Worm (Caenorhabditis elegans) whole organism, midembryonic: ENCODE results near the gene K10B4.3.
A peak's percentile ranks its signal among the peaks of the same experiment; 100 is the strongest.

Experiments
- T22C8.4 ChIP-seq: fragments of 200-800 bp; sonication (Bioruptor generic); IDR thresholded peaks from 2 replicates; pipeline ENCODE4 v1.3.6; 2022; ENCODE audit warnings: missing genetic modification characterization, missing compliant biosample characterization
- cog-1 ChIP-seq: sonication (generic microtip); optimal IDR thresholded peaks from 2 replicates; lab custom pipeline; 2016; ENCODE audit warnings: missing genetic modification characterization, missing compliant biosample characterization
- flt-1 ChIP-seq: fragments of 200-800 bp; sonication (Bioruptor generic); IDR thresholded peaks from 2 replicates; pipeline ENCODE4 v1.3.6; 2022; ENCODE audit warnings: missing genetic modification characterization, missing compliant biosample characterization
- klf-2 ChIP-seq: fragments of 200-800 bp; sonication (Bioruptor generic); conservative IDR thresholded peaks from 2 replicates; pipeline ENCODE4 v1.3.6; 2022; ENCODE audit warnings: missing genetic modification reagents, missing genetic modification characterization, missing compliant biosample characterization
- med-1 ChIP-seq: sonication (generic microtip); optimal IDR thresholded peaks from 2 replicates; lab custom pipeline; 2017; ENCODE audit warnings: missing genetic modification characterization, mild to moderate bottlenecking, missing compliant biosample characterization, antibody characterized with exemption, missing genetic modification reagents; ENCODE audit not compliant: insufficient read depth
- ref-1 ChIP-seq: fragments of 200-800 bp; sonication (Bioruptor generic); conservative IDR thresholded peaks from 2 replicates; pipeline ENCODE4 v1.3.6; 2022; ENCODE audit warnings: missing genetic modification reagents, missing genetic modification characterization, missing compliant biosample characterization
- tab-1 ChIP-seq: fragments of 200-800 bp; sonication (Bioruptor generic); IDR thresholded peaks from 2 replicates; pipeline ENCODE4 v1.3.6; 2022; ENCODE audit warnings: missing genetic modification characterization, missing compliant biosample characterization
- ztf-23 ChIP-seq: fragments of 200-800 bp; sonication (Bioruptor generic); IDR thresholded peaks from 2 replicates; pipeline ENCODE4 v1.3.6; 2022; ENCODE audit warnings: missing genetic modification reagents, missing genetic modification characterization, missing compliant biosample characterization
- ztf-29 ChIP-seq: fragments of 200-800 bp; sonication (Bioruptor generic); IDR thresholded peaks from 2 replicates; pipeline ENCODE4 v1.3.6; 2022; ENCODE audit warnings: missing genetic modification reagents, missing genetic modification characterization, missing compliant biosample characterization

K10B4.3 gene

ce11 chrII:73892-74291 lies 47.1 kb downstream of the K10B4.3 start:
- no peak for TF ChIP-seq T22C8.4 (GFP tag; lab: Robert Waterston, UW)
- no peak for TF ChIP-seq ref-1
- no peak for TF ChIP-seq ztf-29 (GFP tag; lab: Robert Waterston, UW)
- no peak for TF ChIP-seq cog-1
- no peak for TF ChIP-seq ztf-23 (GFP tag; lab: Robert Waterston, UW)
- TF ChIP-seq klf-2: no peak
- no peak for TF ChIP-seq med-1 (GFP tag; lab: Kevin White, UChicago)

DNA sequence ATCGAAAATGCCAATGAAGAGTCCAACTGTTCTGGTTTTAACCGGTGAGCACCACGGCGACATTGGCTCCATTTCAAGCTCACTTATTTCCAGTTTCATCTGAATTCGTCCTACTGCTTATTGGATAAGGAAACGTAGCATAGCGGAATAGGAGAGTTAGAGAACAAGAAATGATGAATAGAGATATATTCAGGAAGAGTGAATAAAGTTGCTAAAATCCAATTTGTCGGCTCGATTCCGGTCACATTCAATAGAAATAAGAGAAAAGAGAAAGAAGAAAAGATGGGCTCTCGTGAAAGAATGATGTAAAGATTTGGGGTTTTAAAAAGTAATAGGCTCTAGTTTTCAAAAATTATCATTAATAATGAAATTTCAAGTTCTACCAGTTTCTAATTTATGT lies 47.7 kb downstream of the K10B4.3 start:
- TF ChIP-seq med-1 (GFP tag; lab: Kevin White, UChicago) (no peak), ref-1 (no peak), klf-2 (no peak), flt-1 (GFP tag; lab: Robert Waterston, UW) (no peak), tab-1 (GFP tag; lab: Robert Waterston, UW) (no peak), cog-1 (no peak), ztf-29 (GFP tag; lab: Robert Waterston, UW) (no peak), ztf-23 (GFP tag; lab: Robert Waterston, UW) (no peak), T22C8.4 (GFP tag; lab: Robert Waterston, UW) (no peak)

DNA sequence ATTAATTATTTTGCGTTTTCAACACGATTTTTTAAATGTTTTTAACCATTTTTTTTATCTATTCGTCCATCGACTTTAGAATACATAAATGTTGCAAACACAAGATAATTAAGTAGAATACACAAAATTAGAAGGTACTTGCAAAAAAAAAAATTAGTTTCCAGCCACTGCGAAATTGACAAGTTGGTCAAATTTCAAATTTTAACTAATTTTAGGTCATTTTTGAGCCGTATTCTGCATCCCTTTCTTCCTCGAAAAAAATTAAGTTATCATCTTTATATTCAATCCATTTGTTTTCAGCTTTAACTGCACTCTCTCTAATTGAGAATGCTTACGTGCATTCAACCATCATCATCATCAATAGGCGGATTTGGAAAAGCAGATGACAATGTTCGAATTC lies 51.7 kb downstream of the K10B4.3 start, which contains the start of gene egl-26:
egl-26 (plus strand) TSS at position 301 of the 400 bp plus-strand sequence.
- no peak for TF ChIP-seq ztf-29 (GFP tag; lab: Robert Waterston, UW)
- no peak for TF ChIP-seq ztf-23 (GFP tag; lab: Robert Waterston, UW)
- TF ChIP-seq med-1 (GFP tag; lab: Kevin White, UChicago): no peak
- no peak for TF ChIP-seq flt-1 (GFP tag; lab: Robert Waterston, UW)
- no peak for TF ChIP-seq klf-2
- no peak for TF ChIP-seq ref-1
- no peak for TF ChIP-seq T22C8.4 (GFP tag; lab: Robert Waterston, UW)
- TF ChIP-seq tab-1 (GFP tag; lab: Robert Waterston, UW): no peak
- no peak for TF ChIP-seq cog-1

DNA sequence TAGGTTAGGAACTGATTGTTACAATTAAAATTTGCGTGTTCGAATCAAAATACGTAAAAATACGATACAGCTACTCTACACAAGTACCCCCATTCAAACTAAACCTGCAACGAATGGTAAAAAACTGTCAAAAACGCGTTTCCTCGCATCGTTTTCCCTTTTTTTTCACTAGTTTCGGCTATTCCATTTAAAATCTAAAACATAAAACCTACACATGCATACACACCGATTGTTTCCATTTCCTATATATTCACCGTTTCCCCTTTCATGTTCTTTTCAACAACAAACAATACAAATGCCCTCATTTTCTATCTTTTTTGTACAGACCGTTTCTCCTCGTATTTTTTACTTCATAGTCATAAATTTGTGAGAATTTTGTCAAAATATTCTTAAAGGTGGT lies 52.3 kb downstream of the K10B4.3 start:
- TF ChIP-seq klf-2 (no peak), tab-1 (GFP tag; lab: Robert Waterston, UW) (no peak)

ce11 chrII:67663-68062 lies 53.4 kb downstream of the K10B4.3 start:
- TF ChIP-seq ztf-29 (GFP tag; lab: Robert Waterston, UW) (no peak), cog-1 (no peak), tab-1 (GFP tag; lab: Robert Waterston, UW) (no peak), med-1 (GFP tag; lab: Kevin White, UChicago) (no peak), T22C8.4 (GFP tag; lab: Robert Waterston, UW) (no peak), ztf-23 (GFP tag; lab: Robert Waterston, UW) (no peak), flt-1 (GFP tag; lab: Robert Waterston, UW) (no peak), ref-1 (no peak), klf-2 (no peak)

DNA sequence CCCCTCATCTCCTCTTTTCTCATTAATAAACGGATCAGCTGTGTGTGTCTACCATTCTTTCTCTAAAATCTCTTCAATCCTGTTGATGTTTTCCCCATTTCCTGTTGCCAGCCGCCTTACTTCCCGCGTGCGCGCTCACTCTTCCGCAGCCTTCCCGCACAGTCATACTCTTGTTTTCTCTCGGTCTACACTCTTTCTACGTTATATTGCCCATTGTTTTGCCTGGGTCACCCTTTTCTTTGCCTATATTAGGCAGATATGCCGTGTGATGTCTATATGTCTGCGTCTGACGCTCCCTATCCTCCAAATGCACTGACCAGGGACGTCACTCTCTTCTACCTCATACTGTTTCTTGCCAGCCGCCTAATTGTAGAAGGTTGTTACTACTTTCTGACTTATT lies 54.7 kb downstream of the K10B4.3 start:
- TF ChIP-seq ztf-29 (GFP tag; lab: Robert Waterston, UW) (no peak), ref-1 (no peak), flt-1 (GFP tag; lab: Robert Waterston, UW) (peak; percentile 62; the same call in 1 of the 2 replicates), cog-1 (peak; percentile 90), ztf-23 (GFP tag; lab: Robert Waterston, UW) (no peak), T22C8.4 (GFP tag; lab: Robert Waterston, UW) (no peak)

DNA sequence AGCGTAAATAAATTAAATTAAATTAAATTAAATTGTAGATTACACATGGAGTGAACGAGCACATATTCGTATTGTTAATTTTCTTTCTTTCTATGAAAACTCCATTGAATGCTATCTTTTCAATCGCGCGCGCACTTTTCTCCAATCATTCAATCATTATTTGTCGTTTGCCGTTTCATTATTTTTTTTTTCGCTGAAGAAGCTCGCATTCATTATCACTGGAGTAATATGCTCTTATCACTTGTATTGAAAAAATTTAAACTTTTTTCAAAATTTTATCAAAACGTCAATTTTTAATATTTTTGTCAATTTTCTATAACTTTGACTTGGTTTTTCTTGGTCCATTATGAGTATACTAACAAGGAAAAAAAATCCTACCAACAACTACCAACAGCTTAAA lies 55.5 kb downstream of the K10B4.3 start:
- TF ChIP-seq tab-1 (GFP tag; lab: Robert Waterston, UW) (no peak), ztf-29 (GFP tag; lab: Robert Waterston, UW) (no peak), med-1 (GFP tag; lab: Kevin White, UChicago) (no peak), flt-1 (GFP tag; lab: Robert Waterston, UW) (no peak), T22C8.4 (GFP tag; lab: Robert Waterston, UW) (no peak), cog-1 (no peak)
